Worm (Caenorhabditis elegans) whole organism, midembryonic: Measurements from ENCODE around the gene T26H5.10.

Source experiments
- T22C8.4 ChIP-seq: fragments of 200-800 bp; sonication (Bioruptor generic); IDR thresholded peaks from 2 replicates; pipeline ENCODE4 v1.3.6; 2022; ENCODE audit warnings: missing genetic modification characterization, missing compliant biosample characterization
- flt-1 ChIP-seq: fragments of 200-800 bp; sonication (Bioruptor generic); IDR thresholded peaks from 2 replicates; pipeline ENCODE4 v1.3.6; 2022; ENCODE audit warnings: missing genetic modification characterization, missing compliant biosample characterization
- klf-2 ChIP-seq: fragments of 200-800 bp; sonication (Bioruptor generic); conservative IDR thresholded peaks from 2 replicates; pipeline ENCODE4 v1.3.6; 2022; ENCODE audit warnings: missing genetic modification reagents, missing genetic modification characterization, missing compliant biosample characterization
- med-1 ChIP-seq: sonication (generic microtip); optimal IDR thresholded peaks from 2 replicates; lab custom pipeline; 2017; ENCODE audit warnings: missing genetic modification characterization, mild to moderate bottlenecking, missing compliant biosample characterization, antibody characterized with exemption, missing genetic modification reagents; ENCODE audit not compliant: insufficient read depth
- ref-1 ChIP-seq: fragments of 200-800 bp; sonication (Bioruptor generic); conservative IDR thresholded peaks from 2 replicates; pipeline ENCODE4 v1.3.6; 2022; ENCODE audit warnings: missing genetic modification reagents, missing genetic modification characterization, missing compliant biosample characterization
- tab-1 ChIP-seq: fragments of 200-800 bp; sonication (Bioruptor generic); IDR thresholded peaks from 2 replicates; pipeline ENCODE4 v1.3.6; 2022; ENCODE audit warnings: missing genetic modification characterization, missing compliant biosample characterization
- ztf-23 ChIP-seq: fragments of 200-800 bp; sonication (Bioruptor generic); IDR thresholded peaks from 2 replicates; pipeline ENCODE4 v1.3.6; 2022; ENCODE audit warnings: missing genetic modification reagents, missing genetic modification characterization, missing compliant biosample characterization

DNA sequence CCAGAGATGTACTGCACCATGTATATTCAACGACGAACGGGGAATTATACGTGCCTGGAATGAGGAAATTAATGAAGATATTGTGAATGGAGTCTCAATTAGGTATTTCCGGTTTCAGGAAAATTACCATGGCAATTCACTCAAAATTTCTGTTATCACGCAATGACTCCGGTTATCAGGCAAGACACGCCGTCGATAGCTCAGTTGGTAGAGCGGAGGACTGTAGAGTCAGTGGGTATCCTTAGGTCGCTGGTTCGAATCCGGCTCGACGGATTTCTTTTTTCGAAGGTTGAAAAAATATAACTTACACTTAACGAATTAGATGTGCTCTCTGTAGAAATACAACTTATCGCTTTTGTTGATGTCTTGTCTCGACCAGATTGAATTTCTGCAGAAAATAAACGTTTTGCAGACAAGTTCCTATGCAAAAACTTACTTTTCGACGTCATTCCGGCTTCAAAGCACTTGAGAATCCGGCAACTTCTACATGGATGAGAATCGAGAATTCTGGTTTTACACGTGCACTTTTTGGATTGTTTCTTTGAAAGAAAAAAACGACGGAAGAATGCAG lies 37.0 kb upstream of the T26H5.10 start:
- TF ChIP-seq T22C8.4 (no peak), flt-1 (GFP tag; lab: Robert Waterston, UW) (no peak), tab-1 (no peak), ref-1 (GFP tag; lab: Robert Waterston, UW) (no peak), med-1 (GFP tag; lab: Kevin White, UChicago) (no peak), ztf-23 (GFP tag; lab: Robert Waterston, UW) (no peak), klf-2 (GFP tag; lab: Robert Waterston, UW) (no peak)
